Fruit fly (Drosophila melanogaster): ENCODE data around the gene CG4199.

Gene CG4199

DNA sequence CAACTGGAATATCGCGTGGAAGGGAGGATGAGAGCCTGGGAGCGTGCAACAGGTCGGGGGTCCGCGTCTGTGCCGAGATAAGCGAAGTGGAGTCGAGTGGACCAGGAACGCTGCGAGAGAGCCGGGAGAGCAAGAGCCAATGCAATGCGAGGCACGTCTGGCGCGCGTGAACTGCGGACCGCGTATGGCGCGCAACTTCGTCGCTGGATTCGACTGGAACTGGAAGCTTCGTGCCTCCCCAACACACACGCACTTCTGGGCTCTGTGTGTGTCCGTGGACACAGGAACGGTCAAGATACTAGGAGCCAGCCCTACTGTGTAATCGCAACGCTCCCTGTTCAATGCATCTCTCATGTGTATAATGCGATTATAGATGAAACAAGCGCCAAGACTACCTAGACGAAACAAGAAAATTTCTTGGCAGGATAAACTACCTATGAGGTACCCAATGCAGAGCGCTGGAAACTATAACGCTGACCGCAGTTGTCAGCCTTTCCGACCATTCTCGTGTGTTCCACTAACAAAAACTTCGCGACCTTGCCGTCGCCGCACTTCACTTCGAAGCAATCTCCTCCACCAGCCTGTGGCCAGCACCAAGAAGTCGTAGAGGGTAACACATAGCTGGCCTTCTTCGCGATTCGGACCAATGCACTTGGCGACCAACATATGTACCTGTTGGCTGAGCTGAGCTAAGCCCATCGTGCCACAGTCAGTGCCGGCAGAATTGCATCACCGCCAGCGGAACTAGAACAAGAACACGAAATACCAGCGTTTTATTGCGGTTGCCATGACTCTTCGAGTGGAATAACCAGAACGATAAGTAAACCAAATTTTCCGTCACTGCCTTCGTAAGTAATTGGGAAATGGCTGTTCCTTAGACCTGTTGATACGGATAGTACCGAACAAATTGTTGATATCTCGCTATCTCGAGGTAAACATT lies 1.1 kb downstream of the CG4199 start, which contains the start of gene Rtca (continued):
- TF ChIP-seq CG10565 (GFP tag; optimal IDR thresholded peaks at IDR 0.05): no peak
- no peak for TF ChIP-seq psq (GFP tag; optimal IDR thresholded peaks at IDR 0.05)
- TF ChIP-seq Myb (GFP tag; optimal IDR thresholded peaks at IDR 0.05): peak; percentile 66
- TF ChIP-seq cg (GFP tag; optimal IDR thresholded peaks at IDR 0.05): peak; percentile 63
- TF ChIP-seq CG10147 (GFP tag; optimal IDR thresholded peaks at IDR 0.05): peak; percentile 30
- peak; percentile 15 for TF ChIP-seq CG7928 (GFP tag; optimal IDR thresholded peaks at IDR 0.05)
- TF ChIP-seq CG14965 (GFP tag; optimal IDR thresholded peaks at IDR 0.05; ENCODE audit: borderline replicate concordance): no peak
- TF ChIP-seq Dek (tag; optimal IDR thresholded peaks at IDR 0.05): peak; percentile 60
- peak; percentile 39 for TF ChIP-seq CG4854 (GFP tag; optimal IDR thresholded peaks at IDR 0.05)
- TF ChIP-seq HLH54F (GFP tag; optimal IDR thresholded peaks at IDR 0.05): peak; percentile 48
- peak; percentile 30 for TF ChIP-seq CG14710 (tag; optimal IDR thresholded peaks at IDR 0.05)
- no peak for TF ChIP-seq lov (optimal IDR thresholded peaks at IDR 0.05)
- TF ChIP-seq lov (GFP tag; IDR thresholded peaks at IDR 0.05): 0 out of 3 replicates have a peak, but pooled peaks have one; percentile 26
- peak; percentile 17 for TF ChIP-seq Camta (GFP tag; optimal IDR thresholded peaks at IDR 0.05)
- peak; percentile 46 for TF ChIP-seq pb (GFP tag; optimal IDR thresholded peaks at IDR 0.05)
- TF ChIP-seq gro (GFP tag; optimal IDR thresholded peaks at IDR 0.05): peak; percentile 42
- no peak for TF ChIP-seq dm (GFP tag; optimal IDR thresholded peaks at IDR 0.05)
- TF ChIP-seq bbx (GFP tag; IDR thresholded peaks at IDR 0.05; ENCODE audit: partially characterized antibody): no peak
- no peak for TF ChIP-seq CG16813 (GFP tag; IDR thresholded peaks at IDR 0.05; ENCODE audit: partially characterized antibody)
- TF ChIP-seq Taf1 (GFP tag; IDR thresholded peaks at IDR 0.05): peak; percentile 25; the same call in 1 of the 2 replicates
- TF ChIP-seq kni (GFP tag; optimal IDR thresholded peaks at IDR 0.05): no peak
- no peak for TF ChIP-seq Fer2 (tag; optimal IDR thresholded peaks at IDR 0.05)
- TF ChIP-seq tx (GFP tag; optimal IDR thresholded peaks at IDR 0.05): peak; percentile 68
- peak; percentile 56 for TF ChIP-seq CG10654 (GFP tag; optimal IDR thresholded peaks at IDR 0.05)
- peak; percentile 89 for TF ChIP-seq Drgx (GFP tag; IDR thresholded peaks at IDR 0.05)
- peak; percentile 15 for TF ChIP-seq emc (GFP tag; optimal IDR thresholded peaks at IDR 0.05)
- no peak for TF ChIP-seq btn (GFP tag; optimal IDR thresholded peaks at IDR 0.05)
- TF ChIP-seq HmgD (GFP tag; optimal IDR thresholded peaks at IDR 0.05): peak; percentile 27
- peak; percentile 20 for TF ChIP-seq kay (GFP tag; optimal IDR thresholded peaks at IDR 0.05)
- TF ChIP-seq CG15073 (GFP tag; optimal IDR thresholded peaks at IDR 0.05): no peak
- no peak for TF ChIP-seq CG16779 (GFP tag; IDR thresholded peaks at IDR 0.05)
- peak; percentile 75 for TF ChIP-seq CG12769 (tag; optimal IDR thresholded peaks at IDR 0.05)
- TF ChIP-seq Gug (GFP tag; IDR thresholded peaks at IDR 0.05): peak; percentile 21; the same call in 1 of the 4 replicates
- TF ChIP-seq sisA (GFP tag; IDR thresholded peaks at IDR 0.05): peak; percentile 65
- TF ChIP-seq CG4730 (GFP tag; IDR thresholded peaks at IDR 0.05): no peak
- TF ChIP-seq vfl (GFP tag; optimal IDR thresholded peaks at IDR 0.05): peak; percentile 44
- no peak for TF ChIP-seq zf30C (GFP tag; optimal IDR thresholded peaks at IDR 0.05)
- TF ChIP-seq CG11504 (tag; optimal IDR thresholded peaks at IDR 0.05): peak; percentile 79
- no peak for TF ChIP-seq gfzf (GFP tag; optimal IDR thresholded peaks at IDR 0.05)
- TF ChIP-seq Lpt (GFP tag; optimal IDR thresholded peaks at IDR 0.05): no peak
- TF ChIP-seq ato (GFP tag; IDR thresholded peaks at IDR 0.05; ENCODE audit: partially characterized antibody): no peak
- TF ChIP-seq zfh2 (GFP tag; optimal IDR thresholded peaks at IDR 0.05): peak; percentile 54
- TF ChIP-seq CG7556 (GFP tag; optimal IDR thresholded peaks at IDR 0.05): peak; percentile 73
- TF ChIP-seq eyg (GFP tag; optimal IDR thresholded peaks at IDR 0.05): peak; percentile 20
- TF ChIP-seq Hand (GFP tag; optimal IDR thresholded peaks at IDR 0.05): peak; percentile 80
- no peak for TF ChIP-seq CG12236 (GFP tag; optimal IDR thresholded peaks at IDR 0.05)
- TF ChIP-seq Eip74EF (GFP tag; optimal IDR thresholded peaks at IDR 0.05): peak in 1 of 2 experiments; percentile 38
- TF ChIP-seq CG7839 (tag; optimal IDR thresholded peaks at IDR 0.05): peak; percentile 80

Measured in whole organism, embryonic.